Fruit fly (Drosophila melanogaster) whole organism, embryonic: ENCODE results near the gene CG7646.
A peak's percentile ranks its signal among the peaks of the same experiment; 100 is the strongest.

Experiments
- Adf1 ChIP-seq: fragments of 200-800 bp; sonication (Bioruptor generic); IDR thresholded peaks from 2 replicates; pipeline ENCODE4 v1.3.6; 2022; ENCODE audit warnings: missing biosample characterization, missing genetic modification characterization
- CG10321 ChIP-seq: fragments of 200-800 bp; sonication (Bioruptor generic); IDR thresholded peaks from 2 replicates; pipeline ENCODE4 v1.3.6; 2022; ENCODE audit warnings: missing biosample characterization, missing genetic modification characterization
- CG10366 ChIP-seq: fragments of 200-800 bp; sonication (Bioruptor generic); IDR thresholded peaks from 2 replicates; pipeline ENCODE4 v1.3.6; 2022; ENCODE audit warnings: missing biosample characterization, missing genetic modification characterization
- CG11456 ChIP-seq: fragments of 200-800 bp; sonication (Bioruptor generic); IDR thresholded peaks from 3 replicates; pipeline ENCODE4 v1.3.6; 2022; ENCODE audit warnings: missing biosample characterization, missing genetic modification characterization
- CG11560 ChIP-seq: fragments of 200-800 bp; sonication (Bioruptor generic); IDR thresholded peaks from 3 replicates; pipeline ENCODE4 v1.3.6; 2022; ENCODE audit warnings: missing biosample characterization, missing genetic modification characterization
- CG14965 ChIP-seq: fragments of 200-800 bp; sonication (Bioruptor generic); optimal IDR thresholded peaks from 2 replicates; lab custom pipeline; 2016; ENCODE audit warnings: missing biosample characterization, missing genetic modification characterization, borderline replicate concordance
- CG34422 ChIP-seq: fragments of 200-800 bp; sonication (Bioruptor generic); IDR thresholded peaks from 3 replicates; pipeline ENCODE4 v1.3.6; 2022; ENCODE audit warnings: missing biosample characterization, missing genetic modification characterization
- CG4617 ChIP-seq: fragments of 200-800 bp; sonication (Bioruptor generic); optimal IDR thresholded peaks from 3 replicates; lab custom pipeline; 2016; ENCODE audit warnings: missing biosample characterization, missing genetic modification characterization, borderline replicate concordance
- CG4820 ChIP-seq: fragments of 200-800 bp; sonication (Bioruptor generic); optimal IDR thresholded peaks from 3 replicates; lab custom pipeline; 2016; ENCODE audit warnings: missing biosample characterization, missing genetic modification characterization
- CG6683 ChIP-seq: fragments of 200-800 bp; sonication (Bioruptor generic); optimal IDR thresholded peaks from 2 replicates; lab custom pipeline; 2017; ENCODE audit warnings: missing biosample characterization, mild to moderate bottlenecking, missing genetic modification characterization, missing genetic modification reagents
- CG7987 ChIP-seq: fragments of 200-800 bp; sonication (Bioruptor generic); optimal IDR thresholded peaks from 2 replicates; lab custom pipeline; 2018; ENCODE audit warnings: missing biosample characterization, mild to moderate bottlenecking, missing genetic modification characterization, moderate library complexity
- CG9727 ChIP-seq: fragments of 200-800 bp; sonication (Bioruptor generic); optimal IDR thresholded peaks from 3 replicates; lab custom pipeline; 2017; ENCODE audit warnings: missing biosample characterization, mild to moderate bottlenecking, missing genetic modification characterization
- Dad ChIP-seq: fragments of 200-800 bp; sonication (Bioruptor generic); optimal IDR thresholded peaks from 3 replicates; lab custom pipeline; 2016; ENCODE audit warnings: missing biosample characterization, missing genetic modification characterization
- Doc2 ChIP-seq: fragments of 200-800 bp; sonication (Bioruptor generic); IDR thresholded peaks from 2 replicates; pipeline ENCODE4 v1.3.6; 2022; ENCODE audit warnings: missing biosample characterization, missing genetic modification characterization
- Dref ChIP-seq: fragments of 200-800 bp; sonication (Bioruptor generic); IDR thresholded peaks from 2 replicates; pipeline ENCODE4 v1.3.6; 2022; ENCODE audit warnings: missing biosample characterization, missing genetic modification characterization
- E2f1 ChIP-seq: fragments of 200-800 bp; sonication (Bioruptor generic); IDR thresholded peaks from 2 replicates; pipeline ENCODE4 v1.3.6; 2022; ENCODE audit warnings: missing biosample characterization, missing genetic modification characterization
- E2f2 ChIP-seq: fragments of 200-800 bp; sonication (Bioruptor generic); IDR thresholded peaks from 2 replicates; pipeline ENCODE4 v1.3.6; 2022; ENCODE audit warnings: missing biosample characterization, missing genetic modification characterization
- Eip74EF ChIP-seq, 2 experiments: fragments of 200-800 bp in 1 of 2; fragments of >200 bp in 1 of 2; sonication (Bioruptor generic) in 1 of 2; optimal IDR thresholded peaks; 2 replicates each; lab custom pipeline; 2017 to 2019; ENCODE audit warnings: missing biosample characterization in 2 of 2, missing genetic modification characterization in 2 of 2, mild to moderate bottlenecking in 1 of 2, moderate library complexity in 1 of 2
- HmgD ChIP-seq: fragments of 200-800 bp; sonication (Bioruptor generic); optimal IDR thresholded peaks from 3 replicates; lab custom pipeline; 2016; ENCODE audit warnings: missing biosample characterization, missing genetic modification characterization
- Mes4 ChIP-seq: fragments of 200-800 bp; sonication (Bioruptor generic); optimal IDR thresholded peaks from 2 replicates; lab custom pipeline; 2016; ENCODE audit warnings: missing biosample characterization, missing genetic modification characterization
- Nf-YB ChIP-seq: fragments of 200-800 bp; sonication (Bioruptor generic); optimal IDR thresholded peaks from 3 replicates; lab custom pipeline; 2019; ENCODE audit warnings: missing biosample characterization, mild to moderate bottlenecking, missing genetic modification characterization, moderate library complexity
- Poxn ChIP-seq: fragments of 200-800 bp; sonication (Bioruptor generic); IDR thresholded peaks from 2 replicates; pipeline ENCODE4 v1.3.6; 2022; ENCODE audit warnings: missing biosample characterization, missing genetic modification characterization
- YL-1 ChIP-seq: fragments of 200-800 bp; sonication (Bioruptor generic); optimal IDR thresholded peaks from 3 replicates; lab custom pipeline; 2017; ENCODE audit warnings: missing biosample characterization, mild to moderate bottlenecking, missing genetic modification characterization
- cas ChIP-seq: fragments of 200-800 bp; sonication (Bioruptor generic); IDR thresholded peaks from 2 replicates; pipeline ENCODE4 v1.3.6; 2022; ENCODE audit warnings: missing biosample characterization, missing genetic modification characterization
- caup ChIP-seq: fragments of 200-800 bp; sonication (Bioruptor generic); optimal IDR thresholded peaks from 3 replicates; lab custom pipeline; 2017; ENCODE audit warnings: missing biosample characterization, mild to moderate bottlenecking, missing genetic modification characterization, moderate library complexity; ENCODE audit not compliant: severe bottlenecking
- chif ChIP-seq, 2 experiments: fragments of 200-800 bp; sonication (Bioruptor generic); optimal IDR thresholded peaks; 3 replicates each; lab custom pipeline; 2016; ENCODE audit warnings: missing biosample characterization in 2 of 2, missing genetic modification characterization in 2 of 2
- corto ChIP-seq: fragments of 200-800 bp; sonication (Bioruptor generic); optimal IDR thresholded peaks from 2 replicates; lab custom pipeline; 2016; ENCODE audit warnings: missing biosample characterization, mild to moderate bottlenecking, missing genetic modification characterization, moderate library complexity
- eve ChIP-seq, 2 experiments: fragments of >200 bp; optimal IDR thresholded peaks; 2 replicates each; lab custom pipeline; 2017; ENCODE audit warnings: missing biosample characterization in 2 of 2, missing genetic modification characterization in 2 of 2
- fd3F ChIP-seq: fragments of 200-800 bp; sonication (Bioruptor generic); optimal IDR thresholded peaks from 2 replicates; lab custom pipeline; 2018; ENCODE audit warnings: missing biosample characterization, mild to moderate bottlenecking, missing genetic modification characterization, moderate library complexity
- ftz-f1 ChIP-seq: fragments of 200-800 bp; sonication (Bioruptor generic); optimal IDR thresholded peaks from 2 replicates; lab custom pipeline; 2016; ENCODE audit warnings: missing biosample characterization, missing genetic modification characterization
- gt ChIP-seq: fragments of 200-800 bp; sonication (Bioruptor generic); IDR thresholded peaks from 2 replicates; pipeline ENCODE4 v1.3.6; 2022; ENCODE audit warnings: missing biosample characterization, missing genetic modification characterization
- knrl ChIP-seq: fragments of 200-800 bp; sonication (Bioruptor generic); IDR thresholded peaks from 3 replicates; pipeline ENCODE4 v1.3.6; 2022; ENCODE audit warnings: missing biosample characterization, missing genetic modification characterization; ENCODE audit not compliant: partially characterized antibody
- nerfin-2 ChIP-seq: fragments of 200-800 bp; sonication (Bioruptor generic); IDR thresholded peaks from 2 replicates; pipeline ENCODE4 v1.3.6; 2022; ENCODE audit warnings: missing biosample characterization, missing genetic modification characterization; ENCODE audit not compliant: partially characterized antibody
- pita ChIP-seq: fragments of 200-800 bp; sonication (Bioruptor generic); optimal IDR thresholded peaks from 2 replicates; lab custom pipeline; 2017; ENCODE audit warnings: missing biosample characterization, mild to moderate bottlenecking, missing genetic modification characterization
- pnt ChIP-seq: fragments of 200-800 bp; sonication (Bioruptor generic); optimal IDR thresholded peaks from 3 replicates; lab custom pipeline; 2016; ENCODE audit warnings: missing biosample characterization, missing genetic modification characterization
- prd ChIP-seq, 3 experiments: fragments of >200 bp in 2 of 3; fragments of 200-800 bp in 1 of 3; sonication (Bioruptor generic) in 1 of 3; optimal IDR thresholded peaks in 2 of 3; IDR thresholded peaks in 1 of 3; 2 replicates in 2 of 3; 3 replicates in 1 of 3; pipeline versions ENCODE4 v1.3.6 to Lab custom; 2017 to 2022; ENCODE audit warnings: missing biosample characterization in 1 of 3, missing genetic modification characterization in 1 of 3
- pzg ChIP-seq: fragments of 200-800 bp; sonication (Bioruptor generic); optimal IDR thresholded peaks from 3 replicates; lab custom pipeline; 2018; ENCODE audit warnings: missing biosample characterization, mild to moderate bottlenecking, missing genetic modification characterization, moderate library complexity
- sens ChIP-seq: fragments of 200-800 bp; sonication (Bioruptor generic); peaks from one replicate; lab custom pipeline; 2016; ENCODE audit warnings: missing biosample characterization, missing genetic modification characterization
- sim ChIP-seq: fragments of 200-800 bp; sonication (Bioruptor generic); IDR thresholded peaks from 2 replicates; pipeline ENCODE4 v1.3.6; 2022; ENCODE audit warnings: missing biosample characterization, missing genetic modification characterization
- wek ChIP-seq: fragments of 200-800 bp; sonication (Bioruptor generic); optimal IDR thresholded peaks from 3 replicates; lab custom pipeline; 2018; ENCODE audit warnings: missing biosample characterization, mild to moderate bottlenecking, missing genetic modification characterization, moderate library complexity
- wor ChIP-seq: fragments of 200-800 bp; sonication (Bioruptor generic); IDR thresholded peaks from 2 replicates; pipeline ENCODE4 v1.3.6; 2022; ENCODE audit warnings: missing biosample characterization, missing genetic modification characterization
- zen2 ChIP-seq: fragments of 200-800 bp; sonication (Bioruptor generic); IDR thresholded peaks from 3 replicates; pipeline ENCODE4 v1.3.6; 2022; ENCODE audit warnings: missing biosample characterization, missing genetic modification characterization; ENCODE audit not compliant: partially characterized antibody

The CG7646 gene

DNA sequence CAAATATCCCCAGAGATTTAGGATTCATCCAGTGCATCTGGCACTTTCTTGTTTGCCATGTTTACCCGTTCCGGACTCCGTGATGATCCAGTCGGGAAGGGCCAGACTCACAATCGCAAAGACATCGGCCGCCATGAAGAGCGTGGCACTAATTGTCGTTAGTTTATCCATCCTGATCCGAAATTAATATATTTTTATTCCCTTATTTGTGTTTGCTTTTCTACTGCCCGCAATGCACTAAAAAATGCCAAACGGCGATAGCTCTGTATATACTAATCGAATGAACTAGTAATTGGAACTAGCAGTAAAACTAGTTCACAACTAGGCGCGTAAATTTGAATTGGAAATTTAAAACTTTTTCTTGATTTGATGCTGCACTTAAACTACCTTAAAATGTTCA lies 12.1 kb upstream of the CG7646 start, which contains the start of gene CG14182 (continued):
- peak; percentile 93 for TF ChIP-seq E2f2
- TF ChIP-seq Dref (GFP tag; lab: Robert Waterston, UW), result peak; percentile 43; the same call in 1 of the 2 replicates
- TF ChIP-seq CG10321, result no peak
- TF ChIP-seq pita (GFP tag; lab: Kevin White, UChicago), result no peak
- TF ChIP-seq eve (GFP tag; optimal IDR thresholded peaks at IDR 0.05; lab: Kevin White, UChicago), result no peak
- TF ChIP-seq YL-1 (GFP tag; lab: Kevin White, UChicago), result peak; percentile 6
- TF ChIP-seq Mes4 (GFP tag; lab: Kevin White, UChicago), result no peak
- no peak for TF ChIP-seq cas
- TF ChIP-seq knrl (GFP tag; lab: Robert Waterston, UW), result peak; percentile 49
- peak; percentile 57 for TF ChIP-seq pzg (GFP tag; lab: Kevin White, UChicago)
- no peak for TF ChIP-seq CG34422
- TF ChIP-seq ftz-f1 (GFP tag; lab: Kevin White, UChicago), result no peak
- TF ChIP-seq Poxn, result no peak
- TF ChIP-seq sens (GFP tag; lab: Kevin White, UChicago), result peak; percentile 63
- peak; percentile 85 for TF ChIP-seq CG4617 (GFP tag; lab: Kevin White, UChicago)
- TF ChIP-seq E2f1 (GFP tag; lab: Robert Waterston, UW), result no peak

DNA sequence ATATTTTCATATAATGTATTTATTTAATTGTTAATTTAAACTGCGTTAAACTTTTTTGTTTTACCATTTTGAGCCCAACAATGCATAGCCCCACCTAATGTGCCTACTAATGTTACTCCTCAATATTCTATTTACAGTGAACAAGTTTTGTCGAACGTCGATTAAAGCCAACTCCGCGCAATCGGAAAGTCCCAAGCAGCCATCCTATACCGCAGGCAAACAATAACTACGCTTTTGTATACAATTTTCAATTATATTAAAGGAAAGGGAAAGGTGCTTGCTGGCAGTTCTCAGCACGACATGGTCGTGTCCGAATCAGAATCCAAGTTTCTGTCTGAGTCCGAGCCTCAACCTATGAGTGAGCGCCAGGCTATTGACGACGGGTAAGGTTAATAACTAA lies 10.3 kb upstream of the CG7646 start, which contains the start of gene CG17732:
Gene CG17732 (plus strand): TSS at position 301 of the 400 bp plus-strand sequence.
- TF ChIP-seq nerfin-2 (no peak), wek (GFP tag; lab: Kevin White, UChicago) (no peak), Doc2 (no peak), CG11456 (GFP tag; lab: Robert Waterston, UW) (no peak), Nf-YB (GFP tag; lab: Kevin White, UChicago) (no peak), sim (GFP tag; lab: Robert Waterston, UW) (no peak), CG14965 (GFP tag; lab: Kevin White, UChicago) (no peak), eve (GFP tag; optimal IDR thresholded peaks at IDR 0.05; lab: Kevin White, UChicago) (no peak), CG4820 (GFP tag; lab: Kevin White, UChicago) (no peak), cas (no peak), corto (no peak), HmgD (GFP tag; lab: Kevin White, UChicago) (no peak)

DNA sequence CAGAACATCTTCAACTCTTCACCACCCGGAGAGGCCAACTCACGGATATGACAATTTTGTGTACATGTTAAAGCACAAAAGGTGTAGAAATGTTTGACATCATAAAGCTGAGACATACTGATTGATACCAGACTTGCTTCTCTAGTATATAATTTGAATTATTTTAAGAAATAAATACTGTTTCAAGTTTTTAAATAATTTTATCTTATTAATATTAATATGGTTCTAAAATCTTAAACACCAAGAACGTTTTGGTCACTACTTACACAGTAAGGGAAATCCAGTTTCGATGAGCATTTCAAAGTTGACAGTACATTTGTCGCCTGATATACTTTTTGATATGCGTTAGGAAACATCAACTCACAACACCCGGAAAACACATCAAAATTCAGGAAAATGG lies 5.9 kb upstream of the CG7646 start, which contains the start of the genes hale and schuy:
Gene hale (minus strand): TSS at position 101 of the 400 bp plus-strand sequence.
Gene schuy (plus strand): TSS at position 326 of the 400 bp plus-strand sequence.
- TF ChIP-seq fd3F, result no peak
- no peak for TF ChIP-seq chif (GFP tag; optimal IDR thresholded peaks at IDR 0.05; lab: Kevin White, UChicago)
- no peak for TF ChIP-seq Dad (GFP tag; lab: Kevin White, UChicago)
- TF ChIP-seq Eip74EF (GFP tag; optimal IDR thresholded peaks at IDR 0.05; lab: Kevin White, UChicago), result no peak
- no peak for TF ChIP-seq Adf1
- no peak for TF ChIP-seq CG9727 (GFP tag; lab: Kevin White, UChicago)
- TF ChIP-seq wor (GFP tag; lab: Robert Waterston, UW), result no peak
- TF ChIP-seq CG6683 (GFP tag; lab: Kevin White, UChicago), result no peak
- TF ChIP-seq caup (GFP tag; lab: Kevin White, UChicago), result no peak
- no peak for TF ChIP-seq gt (GFP tag; lab: Robert Waterston, UW)
- TF ChIP-seq Dref (GFP tag; lab: Robert Waterston, UW), result no peak
- no peak for TF ChIP-seq pnt (GFP tag; lab: Kevin White, UChicago)
- no peak for TF ChIP-seq CG10366 (GFP tag; lab: Robert Waterston, UW)
- no peak for TF ChIP-seq CG11560
- no peak for TF ChIP-seq CG7987 (GFP tag; lab: Kevin White, UChicago)
- no peak for TF ChIP-seq zen2 (GFP tag; lab: Robert Waterston, UW)
- no peak for TF ChIP-seq prd (optimal IDR thresholded peaks at IDR 0.05; lab: Kevin White, UChicago)
- TF ChIP-seq prd (GFP tag; IDR thresholded peaks at IDR 0.05; lab: Robert Waterston, UW), result no peak
